Worm (Caenorhabditis elegans) whole organism, L3 larva: ENCODE measurements around the gene C06C6.9.
"Not testable (repeated sequence)": the region's sequence is repeated elsewhere in the genome, so short reads cannot be mapped to it uniquely, and the experiment has no call there.

Experiments used
- ceh-28 ChIP-seq: fragments of 150-350 bp; optimal IDR thresholded peaks from 2 replicates; lab custom pipeline; 2014; ENCODE audit warnings: missing biosample characterization, missing genetic modification reagents, missing genetic modification characterization
- elt-2 ChIP-seq: sonication (generic microtip); optimal IDR thresholded peaks from 2 replicates; lab custom pipeline; 2016; ENCODE audit warnings: missing genetic modification reagents, mild to moderate bottlenecking, missing genetic modification characterization, missing compliant biosample characterization
- skn-1 ChIP-seq: fragments of 150-350 bp; optimal IDR thresholded peaks from 2 replicates; lab custom pipeline; 2014; ENCODE audit warnings: missing biosample characterization, missing genetic modification characterization

- TF ChIP-seq skn-1, ceh-28 (tag; lab: Kevin White, UChicago): not testable (repeated sequence)
- peak; percentile 60 for TF ChIP-seq elt-2 (tag; lab: Kevin White, UChicago)
These were observed 43.7 kb upstream of the C06C6.9 start, which contains the start of the genes his-4 and his-3 for ce11 chrV:16040140-16040827.
